Fruit fly (Drosophila melanogaster) whole organism, prepupa: ENCODE measurements around the gene CG13318.
A peak's percentile ranks its signal among the peaks of the same experiment; 100 is the strongest.

Experiments
- CG34406 ChIP-seq: fragments of 200-800 bp; sonication (Bioruptor generic); optimal IDR thresholded peaks from 3 replicates; lab custom pipeline; 2016; ENCODE audit warnings: missing biosample characterization, missing genetic modification characterization
- CG7368 ChIP-seq: fragments of 200-800 bp; sonication (Bioruptor generic); optimal IDR thresholded peaks from 3 replicates; lab custom pipeline; 2016; ENCODE audit warnings: missing biosample characterization, missing genetic modification characterization
- Ets96B ChIP-seq: fragments of 200-800 bp; optimal IDR thresholded peaks from 2 replicates; lab custom pipeline; 2019; ENCODE audit warnings: missing biosample characterization, mild to moderate bottlenecking, missing genetic modification characterization, moderate library complexity
- Met ChIP-seq: fragments of 200-800 bp; sonication (Bioruptor generic); optimal IDR thresholded peaks from 3 replicates; lab custom pipeline; 2016; ENCODE audit warnings: missing biosample characterization, missing genetic modification characterization
- OdsH ChIP-seq: fragments of 200-800 bp; sonication (Bioruptor generic); optimal IDR thresholded peaks from 3 replicates; lab custom pipeline; 2016; ENCODE audit warnings: missing biosample characterization, missing genetic modification characterization
- fd85E ChIP-seq: fragments of 200-800 bp; sonication (Bioruptor generic); optimal IDR thresholded peaks from 3 replicates; lab custom pipeline; 2016; ENCODE audit warnings: missing biosample characterization, missing genetic modification characterization
- pdm3 ChIP-seq: fragments of 200-800 bp; sonication (Bioruptor generic); optimal IDR thresholded peaks from 3 replicates; lab custom pipeline; 2016; ENCODE audit warnings: missing biosample characterization, missing genetic modification characterization
- ss ChIP-seq, 2 experiments: fragments of 200-800 bp; sonication (Bioruptor generic); optimal IDR thresholded peaks; 2 replicates in 1 of 2; 3 replicates in 1 of 2; lab custom pipeline; 2017 to 2018; ENCODE audit warnings: mild to moderate bottlenecking in 2 of 2, missing biosample characterization in 2 of 2, missing genetic modification characterization in 2 of 2, moderate library complexity in 1 of 2
- svp ChIP-seq: fragments of 200-800 bp; sonication (Bioruptor generic); peaks from one replicate; lab custom pipeline; 2016; ENCODE audit warnings: missing biosample characterization, missing genetic modification characterization
- topi ChIP-seq: fragments of 200-800 bp; sonication (Bioruptor generic); optimal IDR thresholded peaks from 3 replicates; lab custom pipeline; 2016; ENCODE audit warnings: missing biosample characterization, missing genetic modification characterization

- no peak for TF ChIP-seq fd85E (GFP tag; lab: Kevin White, UChicago)
- peak; percentile 45 for TF ChIP-seq Ets96B
- TF ChIP-seq OdsH (GFP tag; lab: Kevin White, UChicago), result no peak
- peak; percentile 48 to 87 for TF ChIP-seq ss (GFP tag; optimal IDR thresholded peaks at IDR 0.05; lab: Kevin White, UChicago)
- peak; percentile 58 for TF ChIP-seq svp (GFP tag; lab: Kevin White, UChicago)
- no peak for TF ChIP-seq topi
- no peak for TF ChIP-seq Met (GFP tag; lab: Kevin White, UChicago)
- TF ChIP-seq CG34406, result no peak
- TF ChIP-seq pdm3 (GFP tag; lab: Kevin White, UChicago), result peak; percentile 31
- TF ChIP-seq CG7368 (GFP tag; lab: Kevin White, UChicago), result no peak
Measured at dm6 chr3R:8792463-8793175, 20.1 kb upstream of the CG13318 start.
